Worm (Caenorhabditis elegans) whole organism, late embryonic: Measurements from ENCODE around the gene cbn-1.

Source experiments
- C08G9.2 ChIP-seq: sonication (generic microtip); optimal IDR thresholded peaks from 2 replicates; lab custom pipeline; 2016; ENCODE audit warnings: mild to moderate bottlenecking, missing genetic modification characterization, moderate library complexity, missing compliant biosample characterization
- F13H6.1 ChIP-seq: sonication (generic microtip); optimal IDR thresholded peaks from 2 replicates; lab custom pipeline; 2016; ENCODE audit warnings: missing genetic modification characterization, missing compliant biosample characterization
- K02D7.2 ChIP-seq: sonication (generic microtip); optimal IDR thresholded peaks from 2 replicates; lab custom pipeline; 2017; ENCODE audit warnings: mild to moderate bottlenecking, missing genetic modification characterization, missing compliant biosample characterization
- T23F11.4 ChIP-seq: fragments of 200-800 bp; sonication (Bioruptor generic); optimal IDR thresholded peaks from 2 replicates; lab custom pipeline; 2018; ENCODE audit warnings: mild to moderate bottlenecking, missing genetic modification characterization, missing compliant biosample characterization
- Y22D7AL.16 ChIP-seq: sonication (generic microtip); optimal IDR thresholded peaks from 2 replicates; lab custom pipeline; 2016; ENCODE audit warnings: missing genetic modification characterization, missing compliant biosample characterization
- ceh-2 ChIP-seq: sonication (generic microtip); optimal IDR thresholded peaks from 2 replicates; lab custom pipeline; 2016; ENCODE audit warnings: missing genotype, missing genetic modification characterization, missing compliant biosample characterization
- ceh-24 ChIP-seq: sonication (generic microtip); optimal IDR thresholded peaks from 2 replicates; lab custom pipeline; 2016; ENCODE audit warnings: mild to moderate bottlenecking, missing genetic modification characterization, missing compliant biosample characterization
- ceh-30 ChIP-seq: fragments of 150-350 bp; optimal IDR thresholded peaks from 2 replicates; lab custom pipeline; 2014; ENCODE audit warnings: missing biosample characterization, missing genetic modification characterization
- ceh-31 ChIP-seq: sonication (generic microtip); optimal IDR thresholded peaks from 2 replicates; lab custom pipeline; 2016; ENCODE audit warnings: missing genetic modification characterization, missing compliant biosample characterization
- ceh-34 ChIP-seq: sonication (generic microtip); optimal IDR thresholded peaks from 2 replicates; lab custom pipeline; 2016; ENCODE audit warnings: mild to moderate bottlenecking, missing genetic modification characterization, missing compliant biosample characterization
- ceh-45 ChIP-seq: fragments of 200-800 bp; sonication (Bioruptor generic); IDR thresholded peaks from 2 replicates; pipeline ENCODE4 v1.3.6; 2022; ENCODE audit warnings: missing genetic modification reagents, missing genetic modification characterization, missing compliant biosample characterization
- ceh-48 ChIP-seq: sonication (generic microtip); optimal IDR thresholded peaks from 2 replicates; lab custom pipeline; 2016; ENCODE audit warnings: missing genetic modification characterization, inconsistent platforms, missing compliant biosample characterization
- ceh-9 ChIP-seq: sonication (generic microtip); optimal IDR thresholded peaks from 2 replicates; lab custom pipeline; 2016; ENCODE audit warnings: mild to moderate bottlenecking, missing genetic modification characterization, inconsistent platforms, missing compliant biosample characterization
- che-1 ChIP-seq: sonication (generic microtip); optimal IDR thresholded peaks from 2 replicates; lab custom pipeline; 2016; ENCODE audit warnings: mild to moderate bottlenecking, missing genetic modification characterization, missing compliant biosample characterization
- dve-1 ChIP-seq: sonication (generic microtip); optimal IDR thresholded peaks from 2 replicates; lab custom pipeline; 2017; ENCODE audit warnings: antibody characterized with exemption, mild to moderate bottlenecking, missing genetic modification characterization, missing compliant biosample characterization
- elt-2 ChIP-seq: sonication (generic microtip); optimal IDR thresholded peaks from 2 replicates; lab custom pipeline; 2016; ENCODE audit warnings: missing genetic modification reagents, missing genetic modification characterization, missing compliant biosample characterization
- ets-4 ChIP-seq: sonication (generic microtip); optimal IDR thresholded peaks from 2 replicates; lab custom pipeline; 2016; ENCODE audit warnings: missing genetic modification characterization, missing compliant biosample characterization
- fkh-10 ChIP-seq: fragments of 150-350 bp; optimal IDR thresholded peaks from 2 replicates; lab custom pipeline; 2014; ENCODE audit warnings: missing biosample characterization, missing genetic modification reagents, missing genetic modification characterization
- fkh-6 ChIP-seq: sonication (generic microtip); optimal IDR thresholded peaks from 2 replicates; lab custom pipeline; 2016; ENCODE audit warnings: missing genetic modification characterization, missing compliant biosample characterization
- gmeb-2 ChIP-seq: sonication (generic microtip); optimal IDR thresholded peaks from 2 replicates; lab custom pipeline; 2016; ENCODE audit warnings: missing genetic modification characterization, inconsistent platforms, missing compliant biosample characterization
- hlh-13 ChIP-seq: fragments of 200-800 bp; sonication (Bioruptor generic); optimal IDR thresholded peaks from 2 replicates; lab custom pipeline; 2018; ENCODE audit warnings: mild to moderate bottlenecking, missing genetic modification characterization, missing compliant biosample characterization
- hlh-30 ChIP-seq: sonication (generic microtip); optimal IDR thresholded peaks from 2 replicates; lab custom pipeline; 2017; ENCODE audit warnings: antibody characterized with exemption, missing genetic modification characterization, missing compliant biosample characterization; ENCODE audit not compliant: insufficient read depth
- hlh-6 ChIP-seq: sonication (generic microtip); optimal IDR thresholded peaks from 2 replicates; lab custom pipeline; 2016; ENCODE audit warnings: missing genotype, missing genetic modification characterization, missing compliant biosample characterization
- hlh-8 ChIP-seq: sonication (generic microtip); optimal IDR thresholded peaks from 2 replicates; lab custom pipeline; 2016; ENCODE audit warnings: missing genotype, missing genetic modification characterization, missing compliant biosample characterization
- lin-11 ChIP-seq: fragments of 200-800 bp; sonication (Bioruptor generic); optimal IDR thresholded peaks from 2 replicates; lab custom pipeline; 2018; ENCODE audit warnings: mild to moderate bottlenecking, missing genetic modification characterization, missing compliant biosample characterization
- nfya-1 ChIP-seq: sonication (generic microtip); optimal IDR thresholded peaks from 2 replicates; lab custom pipeline; 2017; ENCODE audit warnings: missing genetic modification characterization, mild to moderate bottlenecking, missing compliant biosample characterization, antibody characterized with exemption, moderate library complexity
- npax-4 ChIP-seq: sonication (generic microtip); optimal IDR thresholded peaks from 2 replicates; lab custom pipeline; 2016; ENCODE audit warnings: missing genetic modification characterization, missing compliant biosample characterization
- pag-3 ChIP-seq: sonication (generic microtip); optimal IDR thresholded peaks from 2 replicates; lab custom pipeline; 2016; ENCODE audit warnings: missing compliant biosample characterization, missing genetic modification characterization, borderline replicate concordance
- pat-9 ChIP-seq: fragments of 200-800 bp; sonication (Bioruptor generic); optimal IDR thresholded peaks from 2 replicates; lab custom pipeline; 2018; ENCODE audit warnings: mild to moderate bottlenecking, missing genetic modification characterization, moderate library complexity, missing compliant biosample characterization
- pax-1 ChIP-seq: fragments of 150-350 bp; optimal IDR thresholded peaks from 2 replicates; lab custom pipeline; 2014; ENCODE audit warnings: missing biosample characterization, missing genetic modification characterization
- pha-2 ChIP-seq: sonication (generic microtip); optimal IDR thresholded peaks from 2 replicates; lab custom pipeline; 2017; ENCODE audit warnings: mild to moderate bottlenecking, missing genetic modification characterization, missing compliant biosample characterization
- pha-4 ChIP-seq: fragments of 150-350 bp; optimal IDR thresholded peaks from 2 replicates; lab custom pipeline; 2018; ENCODE audit warnings: missing biosample characterization, missing genetic modification reagents, missing genetic modification characterization
- pqm-1 ChIP-seq: sonication (generic microtip); optimal IDR thresholded peaks from 2 replicates; lab custom pipeline; 2016; ENCODE audit warnings: missing genetic modification characterization, missing compliant biosample characterization
- pros-1 ChIP-seq: fragments of 150-350 bp; optimal IDR thresholded peaks from 2 replicates; lab custom pipeline; 2014; ENCODE audit warnings: missing biosample characterization, missing genetic modification reagents, missing genetic modification characterization
- ref-2 ChIP-seq: sonication (generic microtip); optimal IDR thresholded peaks from 2 replicates; lab custom pipeline; 2016; ENCODE audit warnings: missing genetic modification characterization, missing compliant biosample characterization
- rnt-1 ChIP-seq: sonication (generic microtip); optimal IDR thresholded peaks from 2 replicates; lab custom pipeline; 2016; ENCODE audit warnings: missing genetic modification characterization, missing compliant biosample characterization
- sdc-2 ChIP-seq: sonication (generic microtip); optimal IDR thresholded peaks from 2 replicates; lab custom pipeline; 2016; ENCODE audit warnings: missing genotype, missing genetic modification characterization, missing compliant biosample characterization
- syd-9 ChIP-seq: sonication (generic microtip); optimal IDR thresholded peaks from 2 replicates; lab custom pipeline; 2016; ENCODE audit warnings: mild to moderate bottlenecking, missing genetic modification characterization, moderate library complexity, missing compliant biosample characterization
- tbx-2 ChIP-seq: sonication (generic microtip); optimal IDR thresholded peaks from 2 replicates; lab custom pipeline; 2016; ENCODE audit warnings: missing genetic modification characterization, missing compliant biosample characterization
- tbx-7 ChIP-seq: sonication (generic microtip); optimal IDR thresholded peaks from 2 replicates; lab custom pipeline; 2016; ENCODE audit warnings: missing genotype, missing genetic modification characterization, missing compliant biosample characterization
- ttx-3 ChIP-seq: sonication (generic microtip); optimal IDR thresholded peaks from 2 replicates; lab custom pipeline; 2016; ENCODE audit warnings: missing genetic modification reagents, missing genetic modification characterization, missing compliant biosample characterization
- unc-42 ChIP-seq: sonication (generic microtip); optimal IDR thresholded peaks from 2 replicates; lab custom pipeline; 2016; ENCODE audit warnings: missing genotype, missing genetic modification characterization, missing compliant biosample characterization
- unc-55 ChIP-seq: sonication (generic microtip); optimal IDR thresholded peaks from 2 replicates; lab custom pipeline; 2017; ENCODE audit warnings: missing biosample characterization, missing genetic modification reagents, missing genetic modification characterization
- unc-86 ChIP-seq: sonication (generic microtip); optimal IDR thresholded peaks from 2 replicates; lab custom pipeline; 2016; ENCODE audit warnings: missing genetic modification characterization, missing compliant biosample characterization
- zip-5 ChIP-seq: sonication (generic microtip); optimal IDR thresholded peaks from 2 replicates; lab custom pipeline; 2016; ENCODE audit warnings: missing genetic modification characterization, missing compliant biosample characterization

The cbn-1 gene

DNA sequence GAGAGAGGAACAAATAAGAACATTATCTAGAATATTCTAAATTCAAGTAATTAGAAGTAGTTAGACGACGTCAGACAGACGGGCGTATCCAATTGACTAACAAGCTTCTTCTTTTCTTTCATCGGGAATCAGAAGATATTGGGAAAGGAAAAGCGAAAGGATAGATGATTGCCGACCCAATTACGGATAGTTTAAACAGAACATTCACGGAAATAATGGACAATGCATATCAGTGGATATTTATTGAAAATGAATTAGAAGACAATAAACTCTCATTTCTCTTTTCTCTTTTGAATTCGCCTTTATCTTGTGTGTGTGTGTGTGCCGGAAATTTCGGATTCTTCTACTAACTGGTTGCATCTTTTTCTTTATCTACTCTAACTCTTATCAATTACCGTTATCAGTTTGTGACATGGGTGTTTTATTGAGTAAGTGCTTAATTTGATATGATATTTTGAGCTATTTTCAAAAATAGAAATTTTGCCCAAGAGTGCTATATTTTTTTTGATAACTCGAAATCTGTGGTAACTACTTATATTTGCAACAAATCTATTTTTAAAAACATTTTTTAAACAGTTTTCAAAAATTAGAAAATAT, 1.6 kb upstream of the cbn-1 start:
- TF ChIP-seq zip-5 (no peak), fkh-6 (tag; lab: Kevin White, UChicago) (no peak), elt-2 (tag; lab: Kevin White, UChicago) (peak; percentile 90)

DNA sequence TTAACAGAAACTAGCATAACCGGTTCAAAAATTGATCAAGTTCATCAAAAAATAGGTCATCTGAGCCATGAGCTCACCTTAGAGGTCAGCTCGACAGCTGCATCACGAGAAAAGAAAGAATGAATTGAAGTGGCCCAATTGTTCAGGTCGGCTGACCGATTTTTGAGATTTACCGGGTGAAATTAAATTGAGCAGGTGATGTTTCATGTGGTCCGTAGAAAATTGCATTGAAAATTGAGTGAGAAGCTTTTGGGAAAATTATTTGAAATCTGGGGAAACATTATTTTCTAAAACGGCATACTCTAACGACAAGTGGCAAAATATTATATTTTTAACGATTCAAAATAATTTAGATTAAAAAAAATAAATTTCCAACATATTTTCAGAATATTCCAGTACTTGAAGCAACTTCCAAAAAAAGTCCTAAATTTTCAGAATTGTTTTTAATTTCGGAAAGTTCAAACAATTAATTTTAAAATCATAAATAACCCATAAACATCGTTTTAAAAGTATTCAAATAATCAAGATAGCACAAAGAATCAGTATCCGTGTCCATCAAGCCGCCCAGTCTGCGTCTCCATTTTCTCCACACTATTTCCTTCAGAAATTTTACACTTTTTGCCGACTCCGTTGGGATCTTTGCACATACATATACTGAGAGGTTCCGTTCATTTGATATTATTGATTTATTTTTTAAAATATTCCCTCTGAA, 6.5 kb downstream of the cbn-1 start, which contains the start of gene sgcb-1:
Gene sgcb-1 (plus strand): TSS at position 662 of the 712 bp plus-strand sequence.
- no peak for TF ChIP-seq sdc-2 (tag; lab: Kevin White, UChicago)
- TF ChIP-seq F13H6.1 (tag; lab: Kevin White, UChicago): no peak
- TF ChIP-seq fkh-10 (GFP tag; lab: Kevin White, UChicago): no peak
- no peak for TF ChIP-seq ceh-2 (tag; lab: Kevin White, UChicago)
- no peak for TF ChIP-seq tbx-7 (tag; lab: Kevin White, UChicago)
- no peak for TF ChIP-seq ets-4
- TF ChIP-seq ceh-30 (tag; lab: Kevin White, UChicago): no peak
- TF ChIP-seq ceh-31 (tag; lab: Kevin White, UChicago): no peak
- no peak for TF ChIP-seq pat-9
- no peak for TF ChIP-seq che-1
- TF ChIP-seq hlh-13: no peak
- no peak for TF ChIP-seq T23F11.4
- no peak for TF ChIP-seq C08G9.2
- TF ChIP-seq syd-9: no peak
- TF ChIP-seq pha-4 (tag; lab: Kevin White, UChicago): no peak
- no peak for TF ChIP-seq unc-55 (GFP tag; lab: Kevin White, UChicago)
- no peak for TF ChIP-seq pros-1 (tag; lab: Kevin White, UChicago)
- no peak for TF ChIP-seq dve-1 (tag; lab: Kevin White, UChicago)
- no peak for TF ChIP-seq lin-11

DNA sequence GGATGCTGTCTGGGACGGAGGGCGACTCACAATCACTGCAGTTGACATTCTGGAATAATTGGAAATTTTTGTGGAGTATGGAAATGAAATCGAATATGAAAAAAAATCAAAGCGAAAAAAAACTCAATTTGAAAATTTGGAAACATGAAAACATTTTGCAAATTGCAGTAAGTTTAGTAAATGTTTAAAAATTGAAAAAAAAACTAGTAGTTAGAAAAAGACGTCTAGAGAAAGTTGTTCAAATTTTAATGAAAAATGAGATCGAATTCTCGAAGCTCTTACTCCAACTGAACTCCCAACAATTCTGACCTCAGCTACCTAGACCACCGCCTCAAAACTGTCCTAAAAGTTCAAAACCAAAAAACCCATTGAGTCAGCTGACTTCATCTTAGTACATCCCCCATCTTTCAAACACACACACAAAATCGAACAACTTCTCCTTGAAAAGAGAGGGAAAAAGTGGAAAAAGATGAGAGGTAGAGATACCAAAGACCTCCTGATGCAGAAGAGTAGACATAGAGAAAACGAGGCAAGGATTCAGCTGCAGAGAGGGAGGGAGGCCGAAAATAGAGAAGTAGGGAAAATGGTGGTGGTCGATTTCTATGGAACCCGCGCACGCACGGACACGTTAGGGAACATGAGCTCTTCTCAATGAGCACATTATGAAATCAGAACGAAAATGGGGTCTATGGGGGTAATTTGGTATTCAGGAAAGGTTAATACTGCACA, 9.1 kb downstream of the cbn-1 start, which contains the start of gene K01A2.10:
Gene K01A2.10 (minus strand): TSS at position 51 of the 729 bp plus-strand sequence.
- TF ChIP-seq lin-11: no peak
- TF ChIP-seq ref-2 (tag; lab: Kevin White, UChicago): no peak
- TF ChIP-seq pag-3 (tag; lab: Kevin White, UChicago): no peak
- TF ChIP-seq ceh-9 (tag; lab: Kevin White, UChicago): no peak
- no peak for TF ChIP-seq ceh-24 (tag; lab: Kevin White, UChicago)
- no peak for TF ChIP-seq pqm-1 (tag; lab: Kevin White, UChicago)
- TF ChIP-seq zip-5: no peak
- peak; percentile 23 for TF ChIP-seq tbx-2 (tag; lab: Kevin White, UChicago)
- no peak for TF ChIP-seq C08G9.2
- TF ChIP-seq ttx-3 (tag; lab: Kevin White, UChicago): no peak
- TF ChIP-seq nfya-1 (tag; lab: Kevin White, UChicago): peak; percentile 56
- no peak for TF ChIP-seq elt-2 (tag; lab: Kevin White, UChicago)
- peak; percentile 12 for TF ChIP-seq sdc-2 (tag; lab: Kevin White, UChicago)
- TF ChIP-seq ceh-34 (tag; lab: Kevin White, UChicago): no peak
- no peak for TF ChIP-seq unc-86 (tag; lab: Kevin White, UChicago)
- TF ChIP-seq hlh-30 (tag; lab: Kevin White, UChicago): peak; percentile 63
- peak; percentile 21 for TF ChIP-seq hlh-6 (tag; lab: Kevin White, UChicago)
- no peak for TF ChIP-seq fkh-10 (GFP tag; lab: Kevin White, UChicago)
- peak; percentile 54 for TF ChIP-seq unc-42 (tag; lab: Kevin White, UChicago)
- no peak for TF ChIP-seq dve-1 (tag; lab: Kevin White, UChicago)
- TF ChIP-seq ets-4: no peak
- TF ChIP-seq pax-1: no peak
- TF ChIP-seq rnt-1 (tag; lab: Kevin White, UChicago): no peak
- TF ChIP-seq ceh-2 (tag; lab: Kevin White, UChicago): no peak
- TF ChIP-seq pha-2: no peak
- TF ChIP-seq F13H6.1 (tag; lab: Kevin White, UChicago): no peak
- peak; percentile 47 for TF ChIP-seq ceh-31 (tag; lab: Kevin White, UChicago)
- no peak for TF ChIP-seq npax-4 (tag; lab: Kevin White, UChicago)
- no peak for TF ChIP-seq K02D7.2
- no peak for TF ChIP-seq ceh-48 (tag; lab: Kevin White, UChicago)
- no peak for TF ChIP-seq hlh-8 (tag; lab: Kevin White, UChicago)
- no peak for TF ChIP-seq gmeb-2 (tag; lab: Kevin White, UChicago)
- TF ChIP-seq Y22D7AL.16 (tag; lab: Kevin White, UChicago): no peak
- no peak for TF ChIP-seq ceh-45 (GFP tag; lab: Robert Waterston, UW)
